Worm (Caenorhabditis elegans) whole organism, L4 larva: Measurements from ENCODE around the gene sqrd-1.

ENCODE experiments used
- Y48G9A.11 ChIP-seq: fragments of 200-800 bp; sonication (Bioruptor generic); IDR thresholded peaks from 2 replicates; pipeline ENCODE4 v1.3.6; 2022; ENCODE audit warnings: missing genetic modification reagents, missing genetic modification characterization, missing compliant biosample characterization
- arid-1 ChIP-seq: fragments of 200-800 bp; sonication (Bioruptor generic); conservative IDR thresholded peaks from 2 replicates; pipeline ENCODE4 v1.3.6; 2022; ENCODE audit warnings: missing genetic modification reagents, missing genetic modification characterization, missing compliant biosample characterization
- jun-1 ChIP-seq: fragments of 150-350 bp; optimal IDR thresholded peaks from 2 replicates; lab custom pipeline; 2014; ENCODE audit warnings: missing biosample characterization, missing genetic modification reagents, missing genetic modification characterization
- nhr-11 ChIP-seq: fragments of 150-350 bp; optimal IDR thresholded peaks from 2 replicates; lab custom pipeline; 2014; ENCODE audit warnings: missing biosample characterization, missing genetic modification characterization
- nhr-41 ChIP-seq: fragments of 200-800 bp; sonication (Bioruptor generic); IDR thresholded peaks from 2 replicates; pipeline ENCODE4 v1.3.6; 2022; ENCODE audit warnings: missing genetic modification reagents, missing genetic modification characterization, missing compliant biosample characterization
- snpc-4 ChIP-seq: fragments of 150-350 bp; optimal IDR thresholded peaks from 2 replicates; lab custom pipeline; 2014; ENCODE audit warnings: missing biosample characterization, missing genetic modification characterization
- unc-62 ChIP-seq, 3 experiments: fragments of 150-350 bp in 1 of 3; sonication (generic microtip); optimal IDR thresholded peaks in 2 of 3; peaks in 1 of 3; 1 replicate in 1 of 3; 2 replicates in 2 of 3; lab custom pipeline; 2014 to 2017; ENCODE audit warnings: missing biosample characterization in 3 of 3, missing genetic modification characterization in 3 of 3, missing genetic modification reagents in 3 of 3, missing genotype in 1 of 3

DNA sequence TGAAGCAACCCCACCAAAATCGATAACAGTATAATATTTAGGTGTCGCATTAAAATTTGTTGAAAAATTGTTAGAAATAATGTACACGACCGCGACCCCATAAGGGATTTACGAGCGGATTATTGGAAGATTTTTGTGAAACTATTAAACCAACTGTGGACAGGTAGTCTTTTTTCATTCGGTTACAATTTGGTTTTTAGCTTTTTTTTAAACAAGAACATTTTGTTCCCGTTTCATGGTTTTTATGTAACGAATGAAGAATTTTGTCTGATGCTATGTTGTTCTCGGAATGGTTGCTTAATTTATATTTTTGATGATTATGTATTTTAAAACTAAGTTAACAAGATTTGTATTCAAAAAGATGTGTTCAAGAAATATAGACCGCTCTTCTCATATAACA lies 43.3 kb upstream of the sqrd-1 start, which contains the start of gene R05A10.3:
- TF ChIP-seq unc-62 (GFP tag; optimal IDR thresholded peaks at IDR 0.05 in 1 of 2; lab: Kevin White, UChicago): no peak
- TF ChIP-seq unc-62 (tag; optimal IDR thresholded peaks at IDR 0.05; lab: Kevin White, UChicago): no peak
- TF ChIP-seq Y48G9A.11 (GFP tag; lab: Robert Waterston, UW): no peak
- no peak for TF ChIP-seq jun-1
- no peak for TF ChIP-seq arid-1
- no peak for TF ChIP-seq snpc-4 (tag; lab: Kevin White, UChicago)
- TF ChIP-seq nhr-41 (GFP tag; lab: Robert Waterston, UW): no peak
- no peak for TF ChIP-seq nhr-11 (tag; lab: Kevin White, UChicago)
